Worm (Caenorhabditis elegans): ENCODE data around the gene Y43F4B.10.

Y43F4B.10 gene

DNA sequence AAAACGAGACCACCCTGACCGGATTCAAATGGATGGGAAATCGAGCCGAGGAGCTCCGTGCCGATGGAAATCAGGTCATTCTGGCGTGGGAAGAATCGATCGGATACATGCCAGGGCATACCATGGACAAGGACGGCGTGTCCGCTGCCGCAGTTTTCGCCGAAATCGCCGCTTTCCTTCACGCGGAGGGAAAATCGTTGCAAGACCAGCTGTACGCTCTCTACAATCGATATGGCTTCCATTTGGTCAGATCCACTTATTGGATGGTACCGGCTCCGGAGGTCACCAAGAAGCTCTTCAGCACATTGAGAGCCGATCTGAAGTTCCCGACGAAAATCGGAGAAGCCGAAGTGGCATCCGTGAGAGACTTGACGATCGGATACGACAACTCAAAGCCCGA, 11.9 kb upstream of the Y43F4B.10 start:
- TF ChIP-seq flh-1 (GFP tag; optimal IDR thresholded peaks at IDR 0.05) (no peak), elt-1 (tag; optimal IDR thresholded peaks at IDR 0.05; ENCODE audit: borderline replicate concordance, insufficient read depth) (no peak), nhr-28 (tag; optimal IDR thresholded peaks at IDR 0.05) (no peak), unc-120 (tag; optimal IDR thresholded peaks at IDR 0.05; ENCODE audit: poor library complexity, severe bottlenecking) (no peak), sem-2 (GFP tag; optimal IDR thresholded peaks at IDR 0.05) (no peak), ztf-11 (tag; optimal IDR thresholded peaks at IDR 0.05) (no peak), pha-4 (tag; optimal IDR thresholded peaks at IDR 0.05) (no peak), zip-8 (tag; optimal IDR thresholded peaks at IDR 0.05) (no peak), unc-62 (GFP tag; optimal IDR thresholded peaks at IDR 0.05) (no peak), lsy-2 (tag; optimal IDR thresholded peaks at IDR 0.05) (no peak), bed-3 (GFP tag; optimal IDR thresholded peaks at IDR 0.05) (no peak)

DNA sequence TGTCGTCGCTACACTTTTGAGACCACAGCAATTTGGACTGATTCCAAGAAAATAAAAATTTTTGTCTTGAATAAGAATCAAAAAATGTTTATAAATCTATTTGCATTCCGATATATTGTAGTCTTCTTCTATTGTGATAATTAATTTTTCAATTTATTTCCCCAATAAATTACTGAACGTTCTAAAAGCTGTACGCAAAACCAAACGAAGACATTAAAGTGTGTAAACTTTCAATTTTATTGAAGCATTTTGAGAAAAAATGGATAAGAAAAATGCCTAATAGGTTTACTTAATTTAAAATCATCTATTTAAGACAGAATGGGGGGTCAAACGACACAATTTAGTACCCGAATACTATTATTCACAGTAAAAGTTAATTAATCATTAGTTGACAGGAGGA, 11.3 kb upstream of the Y43F4B.10 start:
- TF ChIP-seq unc-62 (GFP tag; optimal IDR thresholded peaks at IDR 0.05) (no peak), snpc-4 (tag; optimal IDR thresholded peaks at IDR 0.05) (no peak), zip-8 (tag; optimal IDR thresholded peaks at IDR 0.05) (no peak), pha-4 (tag; optimal IDR thresholded peaks at IDR 0.05) (no peak), M03D4.4 (tag; optimal IDR thresholded peaks at IDR 0.05) (no peak), sptf-1 (tag; optimal IDR thresholded peaks at IDR 0.05) (no peak), nhr-76 (tag; optimal IDR thresholded peaks at IDR 0.05) (no peak), ceh-39 (tag; optimal IDR thresholded peaks at IDR 0.05) (no peak), unc-39 (tag; optimal IDR thresholded peaks at IDR 0.05) (no peak), lsy-2 (tag; optimal IDR thresholded peaks at IDR 0.05) (no peak)

DNA sequence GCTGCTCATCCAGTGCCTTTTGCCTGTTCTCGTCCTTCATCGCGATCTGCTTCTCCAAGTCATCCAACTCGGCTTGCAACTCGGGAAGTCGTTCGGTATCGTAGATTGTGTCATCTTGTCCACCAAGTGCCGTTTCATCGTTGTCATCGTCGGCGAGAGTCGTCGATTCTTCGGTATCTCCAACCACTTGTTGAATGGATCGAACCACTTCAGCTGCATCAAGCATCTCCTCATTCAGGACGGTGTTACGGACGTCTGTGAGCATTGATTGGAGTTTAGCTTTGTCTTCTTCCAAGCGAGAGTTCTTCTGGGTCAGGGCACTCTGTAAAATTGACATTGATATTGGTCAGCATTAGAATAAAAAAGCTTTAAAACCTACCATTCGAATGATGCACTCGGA, 8.3 kb upstream of the Y43F4B.10 start:
- TF ChIP-seq mep-1 (tag; optimal IDR thresholded peaks at IDR 0.05), result no peak
- TF ChIP-seq unc-120 (tag; optimal IDR thresholded peaks at IDR 0.05; ENCODE audit: poor library complexity, severe bottlenecking), result no peak

DNA sequence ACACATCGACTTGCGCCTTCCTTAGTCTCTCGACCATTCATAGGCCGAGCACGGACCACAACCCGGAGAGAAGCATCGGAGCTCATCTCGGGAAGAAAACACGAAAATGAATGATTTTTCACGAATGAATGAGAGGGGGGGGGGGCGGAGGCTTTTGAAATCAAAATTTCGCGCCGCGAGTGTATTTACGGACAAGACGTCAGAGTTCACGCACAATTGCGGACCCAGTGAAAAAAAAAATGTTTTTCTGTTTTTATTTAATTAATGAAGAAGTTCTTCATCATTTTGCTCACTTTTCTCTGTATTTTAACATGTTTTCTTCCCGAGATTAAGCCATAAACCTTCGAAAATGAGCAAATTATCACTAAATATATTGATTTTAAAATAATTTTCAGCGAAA, 6.8 kb upstream of the Y43F4B.10 start, which contains the start of the genes klp-19 and slc-36.1:
TSS of gene klp-19 (minus strand) at position 153 of the 400 bp plus-strand sequence.
TSS of gene slc-36.1 (plus strand) at position 396 of the 400 bp plus-strand sequence.
- TF ChIP-seq nhr-2 (tag; optimal IDR thresholded peaks at IDR 0.05) (no peak), sptf-1 (tag; optimal IDR thresholded peaks at IDR 0.05) (peak; percentile 38), M03D4.4 (tag; optimal IDR thresholded peaks at IDR 0.05) (peak; percentile 17), ztf-11 (tag; optimal IDR thresholded peaks at IDR 0.05) (no peak), mls-2 (tag; optimal IDR thresholded peaks at IDR 0.05) (no peak), ces-1 (GFP tag; optimal IDR thresholded peaks at IDR 0.05) (peak; percentile 86)

DNA sequence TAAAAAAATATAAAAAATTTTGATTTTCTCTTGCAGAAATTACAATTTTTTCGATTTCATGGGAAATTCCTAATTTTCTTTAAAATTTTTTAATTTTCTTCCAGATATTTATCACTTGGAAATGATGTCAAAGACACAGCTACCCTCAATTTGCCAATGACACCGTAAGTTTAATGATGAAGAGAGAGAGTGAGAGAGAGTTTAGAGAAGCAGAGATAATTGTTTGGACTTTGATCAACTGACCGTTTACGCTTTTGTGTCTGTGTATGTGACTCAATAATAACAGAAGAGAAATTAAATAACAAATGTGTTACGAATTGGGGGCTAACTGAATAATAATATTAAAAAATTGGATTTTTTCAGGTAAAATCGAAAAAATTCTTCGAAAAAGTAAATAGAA, 3.3 kb upstream of the Y43F4B.10 start:
- TF ChIP-seq nhr-237 (tag; optimal IDR thresholded peaks at IDR 0.05) (peak; percentile 14), elt-3 (tag; optimal IDR thresholded peaks at IDR 0.05) (no peak)

DNA sequence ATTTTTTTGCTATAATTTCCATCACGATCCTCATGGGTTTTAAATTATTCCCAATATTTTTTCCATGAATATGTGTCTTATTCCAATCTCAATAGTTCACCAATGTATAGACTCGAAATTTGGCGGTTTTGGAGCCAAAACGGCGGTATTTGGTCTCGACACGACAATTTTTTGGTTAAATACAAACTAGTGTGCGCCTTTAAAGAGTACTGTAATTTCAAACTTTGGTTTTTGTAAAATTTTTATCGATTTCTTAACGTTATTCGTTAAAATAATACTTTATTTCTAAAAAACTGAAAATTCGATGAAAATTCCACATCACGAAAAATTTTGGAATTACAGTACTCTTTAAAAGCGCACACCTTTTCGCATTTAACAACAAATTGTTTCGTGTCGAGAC, 768 bp downstream of the Y43F4B.10 start:
- TF ChIP-seq tbx-8 (GFP tag; optimal IDR thresholded peaks at IDR 0.05) (no peak), flh-1 (GFP tag; optimal IDR thresholded peaks at IDR 0.05) (no peak), nhr-28 (tag; optimal IDR thresholded peaks at IDR 0.05) (no peak), ceh-39 (tag; optimal IDR thresholded peaks at IDR 0.05) (no peak), nhr-12 (tag; optimal IDR thresholded peaks at IDR 0.05) (no peak), hlh-1 (tag; optimal IDR thresholded peaks at IDR 0.05) (no peak), M03D4.4 (tag; optimal IDR thresholded peaks at IDR 0.05) (no peak), ces-1 (GFP tag; optimal IDR thresholded peaks at IDR 0.05) (no peak), nhr-237 (tag; optimal IDR thresholded peaks at IDR 0.05) (no peak)

DNA sequence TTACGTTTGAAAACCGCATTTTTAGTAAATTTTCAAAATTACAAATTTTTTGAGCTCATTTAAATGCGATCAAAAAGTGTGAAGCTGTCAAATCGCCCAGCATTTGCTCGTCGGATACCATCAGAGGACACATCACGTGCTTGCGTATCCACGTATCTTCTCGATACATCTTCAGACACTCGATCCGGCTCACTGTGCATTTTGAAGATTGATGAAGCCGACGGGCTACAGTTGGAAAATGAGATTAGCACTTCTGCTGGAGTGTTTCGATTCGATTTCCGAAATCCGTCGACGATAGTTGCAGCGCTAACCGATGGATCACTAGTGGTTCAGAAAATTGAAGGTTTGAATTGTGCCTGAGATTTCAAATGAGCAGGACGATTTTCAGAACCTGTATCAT, 1.2 kb downstream of the Y43F4B.10 start, which contains the start of gene dph-7:
TSS of gene dph-7 (plus strand) at position 53 of the 400 bp plus-strand sequence.
- TF ChIP-seq sptf-1 (tag; optimal IDR thresholded peaks at IDR 0.05) (no peak), nhr-2 (tag; optimal IDR thresholded peaks at IDR 0.05) (no peak), mep-1 (tag; optimal IDR thresholded peaks at IDR 0.05) (no peak), tbx-8 (GFP tag; optimal IDR thresholded peaks at IDR 0.05) (no peak), mab-5 (tag; optimal IDR thresholded peaks at IDR 0.05) (no peak), unc-39 (tag; optimal IDR thresholded peaks at IDR 0.05) (no peak), cnd-1 (tag; optimal IDR thresholded peaks at IDR 0.05) (no peak), elt-1 (tag; optimal IDR thresholded peaks at IDR 0.05; ENCODE audit: borderline replicate concordance, insufficient read depth) (no peak), ceh-83 (GFP tag; optimal IDR thresholded peaks at IDR 0.05) (no peak), mls-2 (tag; optimal IDR thresholded peaks at IDR 0.05) (no peak), M03D4.4 (tag; optimal IDR thresholded peaks at IDR 0.05) (no peak), nhr-28 (tag; optimal IDR thresholded peaks at IDR 0.05) (no peak), unc-120 (tag; optimal IDR thresholded peaks at IDR 0.05; ENCODE audit: poor library complexity, severe bottlenecking) (no peak), bed-3 (GFP tag; optimal IDR thresholded peaks at IDR 0.05) (no peak), snpc-4 (tag; optimal IDR thresholded peaks at IDR 0.05) (no peak)

Measured in whole organism, mixed stage, embryonic.